Worm (Caenorhabditis elegans): ENCODE data around the gene Y38E10A.8.
A peak's percentile ranks its signal among the peaks of the same experiment; 100 is the strongest.

The Y38E10A.8 gene

DNA sequence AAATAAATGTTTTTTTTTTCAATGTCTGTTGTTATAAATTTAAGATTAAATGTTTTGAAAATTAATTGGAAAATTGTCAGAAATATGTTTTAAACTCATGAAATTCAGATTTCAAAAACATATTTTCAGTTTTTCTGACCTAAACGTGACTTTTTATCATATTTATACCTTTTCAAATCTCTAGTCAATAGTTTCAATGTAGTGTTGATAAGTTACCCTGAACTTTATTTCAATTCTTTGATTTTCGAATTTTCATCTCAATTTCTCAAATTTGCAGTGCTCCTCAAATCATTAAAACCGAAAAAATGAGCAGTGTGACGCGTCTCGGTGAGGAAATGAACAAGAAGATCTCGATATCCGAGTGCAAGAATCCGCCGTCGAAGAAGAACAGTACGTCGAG is 47.4 kb downstream of the Y38E10A.8 start, which contains the start of gene rgs-4:
Gene rgs-4 (plus strand): TSS at position 301 of the 400 bp plus-strand sequence.
- TF ChIP-seq unc-62 (GFP tag; optimal IDR thresholded peaks at IDR 0.05) (no peak), pag-3 (tag; optimal IDR thresholded peaks at IDR 0.05; ENCODE audit: borderline replicate concordance, insufficient read depth) (no peak), aly-2 (tag; optimal IDR thresholded peaks at IDR 0.05) (no peak), lin-35 (GFP tag; optimal IDR thresholded peaks at IDR 0.05) (no peak), ets-5 (GFP tag; IDR thresholded peaks at IDR 0.05) (no peak), grh-1 (GFP tag; IDR thresholded peaks at IDR 0.05) (no peak), lin-14 (GFP tag; optimal IDR thresholded peaks at IDR 0.05) (no peak), aha-1 (tag; optimal IDR thresholded peaks at IDR 0.05) (no peak), zag-1 (tag; optimal IDR thresholded peaks at IDR 0.05) (no peak), fkh-8 (tag; optimal IDR thresholded peaks at IDR 0.05) (no peak), lin-13 (GFP tag; optimal IDR thresholded peaks at IDR 0.05) (no peak), nhr-11 (tag; optimal IDR thresholded peaks at IDR 0.05) (no peak), dsc-1 (tag; optimal IDR thresholded peaks at IDR 0.05) (no peak)

DNA sequence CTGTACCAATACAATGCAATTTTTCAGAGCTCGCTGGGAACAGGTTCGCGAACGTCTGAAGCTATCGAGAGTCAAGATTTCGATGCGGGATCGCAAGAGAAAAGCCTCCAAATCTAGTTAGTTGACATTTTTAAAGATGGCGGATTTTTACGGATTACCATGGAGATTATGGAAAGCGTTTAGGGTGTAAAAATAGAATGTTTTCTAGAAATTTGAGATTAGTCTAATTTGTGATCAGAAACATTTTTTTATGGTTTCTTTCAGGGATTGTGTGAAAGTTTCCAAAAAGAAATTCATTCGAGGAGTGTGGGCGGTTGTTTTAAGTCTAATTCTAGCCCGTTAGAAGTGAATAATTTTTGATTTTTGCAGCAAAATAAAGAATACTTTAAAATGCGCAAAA is 48.8 kb downstream of the Y38E10A.8 start:
- peak; percentile 77 for TF ChIP-seq dsc-1 (tag; optimal IDR thresholded peaks at IDR 0.05)
- no peak for TF ChIP-seq ama-1 (optimal IDR thresholded peaks at IDR 0.05)
- TF ChIP-seq alr-1 (tag; optimal IDR thresholded peaks at IDR 0.05; ENCODE audit: borderline replicate concordance): no peak
- no peak for TF ChIP-seq lin-39 (tag; optimal IDR thresholded peaks at IDR 0.05)
- no peak for TF ChIP-seq ces-1 (GFP tag; optimal IDR thresholded peaks at IDR 0.05)
- no peak for TF ChIP-seq isw-1 (GFP tag; IDR thresholded peaks at IDR 0.05)
- no peak for TF ChIP-seq snpc-4 (tag; optimal IDR thresholded peaks at IDR 0.05)
- TF ChIP-seq fkh-8 (tag; optimal IDR thresholded peaks at IDR 0.05): peak; percentile 19
- no peak for TF ChIP-seq tlp-1 (tag; optimal IDR thresholded peaks at IDR 0.05)
- no peak for TF ChIP-seq zag-1 (tag; optimal IDR thresholded peaks at IDR 0.05)
- no peak for TF ChIP-seq sup-37 (GFP tag; optimal IDR thresholded peaks at IDR 0.05)

DNA sequence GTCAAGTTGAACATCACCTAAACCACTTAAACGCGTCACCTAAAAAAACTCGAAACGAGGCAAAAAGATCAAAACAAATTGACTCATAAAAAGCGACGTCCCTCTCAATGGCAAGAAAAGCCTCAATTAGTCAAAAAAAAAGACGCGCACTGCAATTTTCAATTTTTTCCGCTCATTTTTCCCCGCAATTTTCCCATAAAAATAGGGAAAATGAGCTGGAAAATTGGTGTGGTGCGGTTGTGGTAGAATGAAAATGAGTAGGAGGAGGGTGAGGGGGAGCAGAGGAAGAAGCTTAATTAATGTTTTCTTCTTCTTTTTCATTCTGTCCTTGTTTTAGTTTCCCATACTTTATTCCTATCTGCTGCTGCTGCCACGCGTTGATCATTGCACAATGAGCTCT is 50.6 kb downstream of the Y38E10A.8 start:
- TF ChIP-seq lin-14 (GFP tag; optimal IDR thresholded peaks at IDR 0.05) (peak; percentile 52), elt-3 (tag; optimal IDR thresholded peaks at IDR 0.05) (no peak), fkh-4 (tag; optimal IDR thresholded peaks at IDR 0.05; ENCODE audit: borderline replicate concordance) (no peak)

All from whole organism, L1 larva.